Worm (Caenorhabditis elegans) whole organism, L2 larva: ENCODE results near the gene swm-1.
A peak's percentile ranks its signal among the peaks of the same experiment; 100 is the strongest.

Source experiments
- F13H6.1 ChIP-seq: sonication (generic microtip); optimal IDR thresholded peaks from 2 replicates; lab custom pipeline; 2016; ENCODE audit warnings: missing genetic modification characterization, missing compliant biosample characterization
- R02D3.7 ChIP-seq: fragments of 150-350 bp; optimal IDR thresholded peaks from 2 replicates; lab custom pipeline; 2014; ENCODE audit warnings: missing biosample characterization, missing genetic modification characterization
- ZK546.5 ChIP-seq: sonication (generic microtip); optimal IDR thresholded peaks from 2 replicates; lab custom pipeline; 2017; ENCODE audit warnings: missing biosample characterization, missing genetic modification characterization
- alr-1 ChIP-seq: fragments of 150-350 bp; optimal IDR thresholded peaks from 2 replicates; lab custom pipeline; 2014; ENCODE audit warnings: missing biosample characterization, missing genetic modification characterization
- ama-1 ChIP-seq: fragments of 150-350 bp; optimal IDR thresholded peaks from 2 replicates; lab custom pipeline; 2018; ENCODE audit warnings: inconsistent platforms
- blmp-1 ChIP-seq: sonication (generic microtip); optimal IDR thresholded peaks from 2 replicates; lab custom pipeline; 2017; ENCODE audit warnings: missing genetic modification characterization, mild to moderate bottlenecking, missing compliant biosample characterization, antibody characterized with exemption, moderate library complexity; ENCODE audit not compliant: insufficient read depth
- ceh-82 ChIP-seq: fragments of 150-350 bp; optimal IDR thresholded peaks from 2 replicates; lab custom pipeline; 2014; ENCODE audit warnings: missing biosample characterization, missing genetic modification characterization
- crh-2 ChIP-seq: sonication (generic microtip); optimal IDR thresholded peaks from 2 replicates; lab custom pipeline; 2017; ENCODE audit warnings: missing biosample characterization, missing genetic modification characterization
- elt-3 ChIP-seq: sonication (generic microtip); optimal IDR thresholded peaks from 2 replicates; lab custom pipeline; 2017; ENCODE audit warnings: missing biosample characterization, missing genetic modification characterization
- fos-1 ChIP-seq: fragments of 150-350 bp; optimal IDR thresholded peaks from 2 replicates; lab custom pipeline; 2014; ENCODE audit warnings: missing biosample characterization, missing genetic modification characterization
- gmeb-1 ChIP-seq: fragments of 150-350 bp; optimal IDR thresholded peaks from 2 replicates; lab custom pipeline; 2014; ENCODE audit warnings: missing biosample characterization, missing genetic modification characterization
- lin-13 ChIP-seq: fragments of 150-350 bp; optimal IDR thresholded peaks from 2 replicates; lab custom pipeline; 2014; ENCODE audit warnings: missing biosample characterization, missing genetic modification reagents, missing genetic modification characterization
- lsy-2 ChIP-seq, 2 experiments: fragments of 150-350 bp in 1 of 2; sonication (generic microtip) in 1 of 2; optimal IDR thresholded peaks; 2 replicates each; lab custom pipeline; 2014 to 2017; ENCODE audit warnings: missing biosample characterization in 2 of 2, missing genetic modification characterization in 2 of 2
- mab-5 ChIP-seq: fragments of 150-350 bp; optimal IDR thresholded peaks from 2 replicates; lab custom pipeline; 2014; ENCODE audit warnings: missing biosample characterization, missing genetic modification characterization
- mdl-1 ChIP-seq, 2 experiments: fragments of 150-350 bp in 1 of 2; sonication (generic microtip) in 1 of 2; optimal IDR thresholded peaks; 2 replicates each; lab custom pipeline; 2017; ENCODE audit warnings: missing biosample characterization in 2 of 2, missing genetic modification characterization in 2 of 2
- nhr-10 ChIP-seq: sonication (generic microtip); optimal IDR thresholded peaks from 2 replicates; lab custom pipeline; 2017; ENCODE audit warnings: missing biosample characterization, missing genetic modification characterization
- nhr-11 ChIP-seq: fragments of 150-350 bp; optimal IDR thresholded peaks from 2 replicates; lab custom pipeline; 2014; ENCODE audit warnings: missing biosample characterization, missing genetic modification characterization
- nhr-12 ChIP-seq: fragments of 150-350 bp; optimal IDR thresholded peaks from 2 replicates; lab custom pipeline; 2014; ENCODE audit warnings: missing biosample characterization, missing genetic modification characterization
- nhr-21 ChIP-seq: fragments of 150-350 bp; optimal IDR thresholded peaks from 2 replicates; lab custom pipeline; 2014; ENCODE audit warnings: missing biosample characterization, missing genetic modification characterization
- nhr-23 ChIP-seq: fragments of 150-350 bp; optimal IDR thresholded peaks from 2 replicates; lab custom pipeline; 2014; ENCODE audit warnings: missing biosample characterization, missing genetic modification reagents, missing genetic modification characterization
- nhr-237 ChIP-seq: fragments of 150-350 bp; optimal IDR thresholded peaks from 2 replicates; lab custom pipeline; 2014; ENCODE audit warnings: missing biosample characterization, missing genetic modification characterization
- nhr-25 ChIP-seq: fragments of 150-350 bp; sonication (generic microtip); optimal IDR thresholded peaks from 3 replicates; lab custom pipeline; 2014; ENCODE audit warnings: missing biosample characterization, missing genetic modification characterization
- nhr-6 ChIP-seq: fragments of 150-350 bp; optimal IDR thresholded peaks from 2 replicates; lab custom pipeline; 2014; ENCODE audit warnings: missing biosample characterization, missing genetic modification characterization
- peb-1 ChIP-seq: fragments of 150-350 bp; optimal IDR thresholded peaks from 2 replicates; lab custom pipeline; 2014; ENCODE audit warnings: missing biosample characterization, missing genetic modification characterization
- sem-4 ChIP-seq: fragments of 150-350 bp; optimal IDR thresholded peaks from 2 replicates; lab custom pipeline; 2014; ENCODE audit warnings: missing biosample characterization, missing genetic modification reagents, missing genetic modification characterization
- skn-1 ChIP-seq: sonication (generic microtip); optimal IDR thresholded peaks from 2 replicates; lab custom pipeline; 2017; ENCODE audit warnings: missing biosample characterization, missing genetic modification characterization
- sma-3 ChIP-seq: sonication (generic microtip); optimal IDR thresholded peaks from 2 replicates; lab custom pipeline; 2016; ENCODE audit warnings: missing genetic modification reagents, missing genetic modification characterization, missing compliant biosample characterization
- snpc-4 ChIP-seq: fragments of 150-350 bp; optimal IDR thresholded peaks from 2 replicates; lab custom pipeline; 2014; ENCODE audit warnings: missing biosample characterization, missing genetic modification characterization
- unc-39 ChIP-seq: fragments of 150-350 bp; optimal IDR thresholded peaks from 2 replicates; lab custom pipeline; 2014; ENCODE audit warnings: missing biosample characterization, missing genetic modification characterization
- unc-62 ChIP-seq: fragments of 150-350 bp; optimal IDR thresholded peaks from 2 replicates; lab custom pipeline; 2014; ENCODE audit warnings: missing biosample characterization, missing genetic modification reagents, missing genetic modification characterization
- zag-1 ChIP-seq: fragments of 150-350 bp; optimal IDR thresholded peaks from 2 replicates; lab custom pipeline; 2014; ENCODE audit warnings: missing biosample characterization, missing genetic modification characterization
- ztf-1 ChIP-seq: fragments of 200-800 bp; sonication (Bioruptor generic); conservative IDR thresholded peaks from 2 replicates; pipeline ENCODE4 v1.3.6; 2022; ENCODE audit warnings: missing genetic modification characterization, missing compliant biosample characterization
- ztf-4 ChIP-seq: fragments of 150-350 bp; optimal IDR thresholded peaks from 2 replicates; lab custom pipeline; 2014; ENCODE audit warnings: missing biosample characterization, missing genetic modification characterization

Gene swm-1

ce11 chrV:9055644-9056043 lies 973 bp upstream of the swm-1 start:
- no peak for TF ChIP-seq alr-1 (tag; lab: Kevin White, UChicago)
- peak; percentile 11 for TF ChIP-seq nhr-21 (tag; lab: Kevin White, UChicago)

- no peak for TF ChIP-seq sem-4 (tag; lab: Kevin White, UChicago)
- TF ChIP-seq lsy-2 (tag; optimal IDR thresholded peaks at IDR 0.05; lab: Kevin White, UChicago) = no peak
- no peak for TF ChIP-seq nhr-12 (tag; lab: Kevin White, UChicago)
- no peak for TF ChIP-seq ceh-82 (tag; lab: Kevin White, UChicago)
- no peak for TF ChIP-seq zag-1 (tag; lab: Kevin White, UChicago)
- no peak for TF ChIP-seq mdl-1 (tag; optimal IDR thresholded peaks at IDR 0.05; lab: Kevin White, UChicago)
- no peak for TF ChIP-seq skn-1 (tag; lab: Kevin White, UChicago)
- TF ChIP-seq nhr-25 (tag; lab: Kevin White, UChicago) = no peak
- TF ChIP-seq ztf-1 (GFP tag; lab: Robert Waterston, UW) = no peak
- no peak for TF ChIP-seq ZK546.5 (tag; lab: Kevin White, UChicago)
- no peak for TF ChIP-seq alr-1 (tag; lab: Kevin White, UChicago)
- no peak for TF ChIP-seq mab-5 (tag; lab: Kevin White, UChicago)
- no peak for TF ChIP-seq unc-39 (tag; lab: Kevin White, UChicago)
- no peak for TF ChIP-seq blmp-1 (tag; lab: Kevin White, UChicago)
- no peak for TF ChIP-seq crh-2 (tag; lab: Kevin White, UChicago)
- no peak for TF ChIP-seq nhr-6 (tag; lab: Kevin White, UChicago)
- TF ChIP-seq elt-3 (tag; lab: Kevin White, UChicago) = no peak
- no peak for TF ChIP-seq peb-1
Observed at ce11 chrV:9053969-9054368, 702 bp downstream of the swm-1 start, which contains the start of gene C25E10.8. Gene C25E10.8, minus strand, starts transcription at chrV:9054069.

ce11 chrV:9053235-9053634 lies 1.4 kb downstream of the swm-1 start:
- TF ChIP-seq lin-13 (GFP tag; lab: Kevin White, UChicago) = no peak
- no peak for TF ChIP-seq fos-1 (tag; lab: Kevin White, UChicago)
- TF ChIP-seq sem-4 (tag; lab: Kevin White, UChicago) = no peak
- TF ChIP-seq nhr-10 (tag; lab: Kevin White, UChicago) = no peak
- TF ChIP-seq sma-3 = no peak
- no peak for TF ChIP-seq blmp-1 (tag; lab: Kevin White, UChicago)
- TF ChIP-seq gmeb-1 (tag; lab: Kevin White, UChicago) = no peak
- TF ChIP-seq peb-1 = no peak
- no peak for TF ChIP-seq nhr-6 (tag; lab: Kevin White, UChicago)
- TF ChIP-seq nhr-23 (tag; lab: Kevin White, UChicago) = no peak
- no peak for TF ChIP-seq ZK546.5 (tag; lab: Kevin White, UChicago)
- no peak for TF ChIP-seq R02D3.7 (tag; lab: Kevin White, UChicago)
- TF ChIP-seq skn-1 (tag; lab: Kevin White, UChicago) = no peak
- TF ChIP-seq nhr-11 (tag; lab: Kevin White, UChicago) = no peak
- no peak for TF ChIP-seq ama-1 (lab: Kevin White, UChicago)
- TF ChIP-seq ztf-4 (tag; lab: Kevin White, UChicago) = no peak
- TF ChIP-seq ceh-82 (tag; lab: Kevin White, UChicago) = no peak

- no peak for TF ChIP-seq unc-62 (GFP tag; lab: Kevin White, UChicago)
- no peak for TF ChIP-seq nhr-10 (tag; lab: Kevin White, UChicago)
- no peak for TF ChIP-seq unc-39 (tag; lab: Kevin White, UChicago)
- no peak for TF ChIP-seq snpc-4 (tag; lab: Kevin White, UChicago)
- no peak for TF ChIP-seq nhr-237 (tag; lab: Kevin White, UChicago)
- no peak for TF ChIP-seq sem-4 (tag; lab: Kevin White, UChicago)
- TF ChIP-seq lsy-2 (tag; optimal IDR thresholded peaks at IDR 0.05; lab: Kevin White, UChicago) = no peak
- no peak for TF ChIP-seq nhr-6 (tag; lab: Kevin White, UChicago)
- no peak for TF ChIP-seq ZK546.5 (tag; lab: Kevin White, UChicago)
- TF ChIP-seq F13H6.1 = no peak
- no peak for TF ChIP-seq elt-3 (tag; lab: Kevin White, UChicago)
Observed at ce11 chrV:9051100-9051499, 3.6 kb downstream of the swm-1 start, which contains the start of gene C25E10.7. Gene C25E10.7, minus strand, starts transcription at chrV:9051200.

DNA sequence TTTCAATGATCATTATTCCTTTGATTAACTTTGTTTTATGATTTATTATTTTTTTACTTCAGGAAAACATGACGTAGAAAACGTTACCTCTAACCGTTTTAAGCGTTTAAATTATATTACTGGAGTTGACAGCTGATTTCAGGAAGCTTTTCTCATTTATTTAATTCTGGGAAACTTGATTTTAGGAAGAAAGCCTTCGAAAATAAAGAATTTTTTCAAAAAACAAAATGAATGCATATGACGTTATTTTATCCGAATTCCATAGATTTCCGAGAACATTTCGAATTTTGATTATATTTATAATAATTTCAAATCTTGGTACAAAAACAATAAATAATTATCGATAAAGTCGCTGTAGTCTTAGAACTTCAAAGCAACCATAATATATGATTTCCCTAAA lies 5.4 kb downstream of the swm-1 start:
- TF ChIP-seq sma-3 (no peak), ztf-4 (tag; lab: Kevin White, UChicago) (no peak)
